Fruit fly (Drosophila melanogaster): ENCODE measurements around the gene CG11378.
A peak's percentile ranks its signal among the peaks of the same experiment; 100 is the strongest.

The CG11378 gene

DNA sequence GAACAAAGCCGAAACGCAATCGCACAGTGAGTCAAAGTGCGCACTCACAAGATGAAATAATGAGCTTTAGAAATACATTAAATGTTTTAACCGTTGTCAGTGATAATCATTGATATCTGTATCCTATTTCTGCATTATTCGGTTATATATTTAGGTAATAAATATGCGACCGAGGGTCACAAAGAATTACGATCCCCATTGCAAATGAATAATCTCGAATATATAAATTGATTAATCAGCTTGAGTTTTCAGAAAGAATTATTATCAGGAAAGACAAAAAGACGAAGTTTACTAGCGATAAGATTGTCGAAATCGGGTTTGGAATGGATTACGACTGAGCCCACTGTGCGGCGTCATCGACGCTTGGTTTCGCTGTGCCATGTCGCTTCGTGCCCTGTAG is 390 bp downstream of the CG11378 start:
- TF ChIP-seq D1 (tag; optimal IDR thresholded peaks at IDR 0.05): no peak
- TF ChIP-seq CG13204 (GFP tag; optimal IDR thresholded peaks at IDR 0.05): no peak
- no peak for TF ChIP-seq gl (tag; optimal IDR thresholded peaks at IDR 0.05)
- no peak for TF ChIP-seq CG34367 (tag; optimal IDR thresholded peaks at IDR 0.05)
- peak; percentile 36 for TF ChIP-seq CG8301 (tag; optimal IDR thresholded peaks at IDR 0.05)
- no peak for TF ChIP-seq CG4496 (GFP tag; IDR thresholded peaks at IDR 0.05)
- TF ChIP-seq CG32121 (GFP tag; IDR thresholded peaks at IDR 0.05): no peak
- peak; percentile 13 for TF ChIP-seq Pif1B (GFP tag; optimal IDR thresholded peaks at IDR 0.05)
- no peak for TF ChIP-seq Ets98B (GFP tag; IDR thresholded peaks at IDR 0.05)
- peak; percentile 57 for TF ChIP-seq CG14655 (GFP tag; optimal IDR thresholded peaks at IDR 0.05)
- peak; percentile 33 for TF ChIP-seq CG15710 (tag; optimal IDR thresholded peaks at IDR 0.05)
- TF ChIP-seq Snoo (tag; optimal IDR thresholded peaks at IDR 0.05): peak; percentile 54
- TF ChIP-seq CG10348 (GFP tag; IDR thresholded peaks at IDR 0.05): no peak
- peak; percentile 32 for TF ChIP-seq CG9948 (tag; optimal IDR thresholded peaks at IDR 0.05)
- peak; percentile 69 for TF ChIP-seq CG8159 (tag; optimal IDR thresholded peaks at IDR 0.05)
- TF ChIP-seq CG12605 (GFP tag; IDR thresholded peaks at IDR 0.05): no peak
- TF ChIP-seq rn (GFP tag; IDR thresholded peaks at IDR 0.05): no peak
- peak; percentile 17 for TF ChIP-seq CG17806 (tag; optimal IDR thresholded peaks at IDR 0.05)
- TF ChIP-seq fd96Ca (GFP tag; IDR thresholded peaks at IDR 0.05): no peak
- TF ChIP-seq EcR (GFP tag; optimal IDR thresholded peaks at IDR 0.05): no peak
- TF ChIP-seq Pif1A (GFP tag; optimal IDR thresholded peaks at IDR 0.05): peak; percentile 61

DNA sequence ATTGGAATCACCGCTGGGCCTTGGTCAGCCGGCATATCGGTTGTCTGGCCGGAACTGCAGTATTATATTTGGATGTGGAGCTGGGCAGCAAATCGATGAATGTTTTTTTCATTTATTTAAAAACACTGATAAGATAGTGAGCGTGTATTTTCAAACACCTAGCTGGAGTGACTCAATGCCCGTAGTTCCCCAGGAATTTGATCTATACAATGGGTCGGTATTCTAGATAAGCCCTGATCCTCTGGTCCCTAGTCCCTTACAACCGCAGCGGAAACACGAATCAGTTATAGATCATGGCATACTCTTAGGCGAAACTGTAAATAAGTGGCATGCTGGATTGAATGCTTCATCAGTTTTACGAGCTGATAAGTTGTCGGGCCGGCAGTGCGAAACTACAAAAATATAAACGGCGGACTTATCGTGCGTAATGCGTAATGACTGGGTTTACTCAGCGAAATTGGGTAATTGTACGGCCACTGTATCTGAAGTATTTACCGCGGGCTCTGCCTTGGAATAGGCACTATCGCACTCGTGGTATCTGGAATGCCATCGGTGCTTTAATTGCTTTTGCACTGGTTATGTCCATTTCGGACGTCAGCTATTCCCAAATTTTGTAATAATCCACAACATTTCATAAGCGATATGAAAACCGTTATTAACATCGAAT is 2.3 kb downstream of the CG11378 start:
- no peak for TF ChIP-seq Pif1A (GFP tag; optimal IDR thresholded peaks at IDR 0.05)
- TF ChIP-seq CG8301 (tag; optimal IDR thresholded peaks at IDR 0.05): no peak
- TF ChIP-seq gl (tag; optimal IDR thresholded peaks at IDR 0.05): no peak
- TF ChIP-seq CG8159 (tag; optimal IDR thresholded peaks at IDR 0.05): no peak
- TF ChIP-seq Ets98B (GFP tag; IDR thresholded peaks at IDR 0.05): no peak
- TF ChIP-seq CG32121 (GFP tag; IDR thresholded peaks at IDR 0.05): no peak
- no peak for TF ChIP-seq CG4496 (GFP tag; IDR thresholded peaks at IDR 0.05)
- TF ChIP-seq CG9948 (tag; optimal IDR thresholded peaks at IDR 0.05): no peak
- TF ChIP-seq CG13204 (GFP tag; optimal IDR thresholded peaks at IDR 0.05): no peak
- no peak for TF ChIP-seq CG17806 (tag; optimal IDR thresholded peaks at IDR 0.05)
- TF ChIP-seq CG15710 (tag; optimal IDR thresholded peaks at IDR 0.05): no peak
- no peak for TF ChIP-seq CG12605 (GFP tag; IDR thresholded peaks at IDR 0.05)
- no peak for TF ChIP-seq CG14655 (GFP tag; optimal IDR thresholded peaks at IDR 0.05)
- TF ChIP-seq CG10348 (GFP tag; IDR thresholded peaks at IDR 0.05): no peak
- no peak for TF ChIP-seq fd96Ca (GFP tag; IDR thresholded peaks at IDR 0.05)
- no peak for TF ChIP-seq Snoo (tag; optimal IDR thresholded peaks at IDR 0.05)
- TF ChIP-seq D1 (tag; optimal IDR thresholded peaks at IDR 0.05): no peak
- no peak for TF ChIP-seq EcR (GFP tag; optimal IDR thresholded peaks at IDR 0.05)
- no peak for TF ChIP-seq rn (GFP tag; IDR thresholded peaks at IDR 0.05)
- TF ChIP-seq Pif1B (GFP tag; optimal IDR thresholded peaks at IDR 0.05): no peak

DNA sequence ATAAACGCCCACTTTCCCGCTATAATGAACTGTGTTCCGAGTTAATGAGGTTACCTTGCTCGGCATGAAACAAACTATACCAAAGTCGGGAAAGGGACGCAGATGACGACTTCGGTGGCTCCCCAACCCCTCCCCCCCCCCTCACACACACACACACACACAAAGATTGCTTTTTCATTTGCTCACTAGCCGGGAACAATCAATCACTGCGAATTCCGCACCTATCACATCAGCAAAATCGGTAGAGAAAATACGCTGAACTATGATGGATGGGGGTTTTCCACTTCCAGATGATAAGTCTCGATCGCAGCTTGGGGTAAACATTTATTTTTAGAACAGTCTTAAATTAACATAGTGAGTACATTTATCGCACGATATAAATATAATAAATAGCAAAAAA is 2.9 kb downstream of the CG11378 start:
- TF ChIP-seq CG13204 (GFP tag; optimal IDR thresholded peaks at IDR 0.05) (no peak), Snoo (tag; optimal IDR thresholded peaks at IDR 0.05) (no peak), Pif1A (GFP tag; optimal IDR thresholded peaks at IDR 0.05) (no peak), D1 (tag; optimal IDR thresholded peaks at IDR 0.05) (no peak), Pif1B (GFP tag; optimal IDR thresholded peaks at IDR 0.05) (no peak), CG32121 (GFP tag; IDR thresholded peaks at IDR 0.05) (no peak), CG15710 (tag; optimal IDR thresholded peaks at IDR 0.05) (no peak), CG17806 (tag; optimal IDR thresholded peaks at IDR 0.05) (no peak), CG4496 (GFP tag; IDR thresholded peaks at IDR 0.05) (no peak), CG10348 (GFP tag; IDR thresholded peaks at IDR 0.05) (no peak), CG34367 (tag; optimal IDR thresholded peaks at IDR 0.05) (no peak)

DNA sequence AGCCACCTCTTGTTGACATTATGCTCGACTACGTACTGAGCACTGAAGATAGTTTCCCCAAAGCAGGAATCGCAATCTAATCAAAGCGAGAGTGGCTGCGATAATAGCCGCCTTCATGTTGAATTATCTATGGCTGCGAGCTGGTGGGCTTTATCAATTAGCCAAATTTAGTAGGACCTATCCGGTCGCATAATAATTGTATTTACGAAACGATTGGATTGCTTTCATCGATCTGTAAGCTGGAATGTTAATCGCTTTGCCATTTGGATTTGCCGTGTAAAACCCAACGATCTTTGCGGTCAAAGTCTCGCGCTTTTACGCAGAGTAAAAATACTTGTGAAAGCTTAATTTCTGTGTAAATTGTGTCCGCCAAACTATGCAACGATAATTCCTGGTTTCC is 5.4 kb downstream of the CG11378 start, which contains the start of gene CG11384:
TSS of gene CG11384 (minus strand) at position 43 of the 400 bp plus-strand sequence.
- TF ChIP-seq EcR (GFP tag; optimal IDR thresholded peaks at IDR 0.05) (no peak), gl (tag; optimal IDR thresholded peaks at IDR 0.05) (no peak), CG8159 (tag; optimal IDR thresholded peaks at IDR 0.05) (no peak), CG12605 (GFP tag; IDR thresholded peaks at IDR 0.05) (no peak), CG17806 (tag; optimal IDR thresholded peaks at IDR 0.05) (no peak), CG10348 (GFP tag; IDR thresholded peaks at IDR 0.05) (no peak), CG4496 (GFP tag; IDR thresholded peaks at IDR 0.05) (no peak)

DNA sequence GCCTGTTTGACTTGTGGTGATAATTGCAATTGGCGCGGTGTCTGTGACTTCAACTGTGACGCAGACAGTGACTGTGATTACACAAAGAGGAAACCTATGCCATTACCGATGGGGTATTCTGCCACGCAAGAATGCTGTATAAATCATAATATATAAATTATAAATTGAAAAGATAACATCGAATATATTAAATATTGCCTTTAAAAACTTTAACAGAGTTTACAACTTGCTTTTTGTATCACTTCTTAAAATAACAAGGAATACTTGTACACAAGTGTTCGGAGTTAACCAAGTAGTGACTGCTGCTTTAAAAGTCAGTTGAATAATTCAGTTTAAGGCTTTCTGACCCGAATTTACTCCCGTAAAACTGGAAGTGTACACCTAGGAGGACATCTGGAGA is 9.2 kb downstream of the CG11378 start, which contains the start of gene CG11379:
TSS of gene CG11379 (plus strand) at position 301 of the 400 bp plus-strand sequence.
- TF ChIP-seq Pif1B (GFP tag; optimal IDR thresholded peaks at IDR 0.05): no peak

DNA sequence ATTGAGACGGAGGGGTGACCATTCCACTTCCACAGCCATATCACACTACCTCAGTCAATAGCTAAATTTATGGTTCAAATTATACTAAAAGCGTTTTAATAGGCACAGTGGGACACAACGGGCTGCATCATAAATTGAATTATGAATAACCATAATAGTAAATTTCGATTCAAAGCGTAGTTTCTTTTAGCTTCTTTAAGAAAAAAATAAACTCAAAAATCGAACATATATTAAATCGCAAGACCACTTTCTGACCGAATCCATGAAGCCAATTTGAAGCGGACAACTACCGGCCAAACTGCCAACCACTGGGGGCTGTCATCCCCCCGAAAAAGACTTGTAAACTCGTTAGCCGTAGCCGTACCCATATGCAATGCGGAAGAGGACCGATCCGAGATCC is 10.2 kb downstream of the CG11378 start:
- peak; percentile 36; the same call in 1 of the 3 replicates for TF ChIP-seq CG4496 (GFP tag; IDR thresholded peaks at IDR 0.05)
- no peak for TF ChIP-seq fd96Ca (GFP tag; IDR thresholded peaks at IDR 0.05)
- TF ChIP-seq Ets98B (GFP tag; IDR thresholded peaks at IDR 0.05): peak; percentile 21; the same call in 1 of the 2 replicates
- no peak for TF ChIP-seq Pif1A (GFP tag; optimal IDR thresholded peaks at IDR 0.05)

DNA sequence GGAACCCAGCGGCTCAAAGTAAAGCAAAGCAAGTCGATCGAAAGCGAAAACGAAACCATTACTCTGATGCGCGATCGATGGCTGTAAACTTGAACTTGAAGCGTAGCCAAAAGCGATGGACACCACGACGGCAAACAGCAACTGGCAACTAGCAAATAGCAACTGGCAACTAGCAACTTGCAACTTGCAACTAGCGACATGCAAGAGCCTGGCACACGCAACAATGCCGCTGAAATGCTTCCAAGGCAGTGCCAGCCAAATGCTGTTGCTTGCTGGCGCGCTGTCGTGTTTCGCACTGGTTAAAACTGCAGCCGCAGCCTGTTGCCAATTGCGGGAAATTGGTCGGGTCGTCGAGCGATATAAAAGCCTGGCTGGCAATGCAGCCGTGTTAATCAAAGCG is 10.7 kb downstream of the CG11378 start, which contains the start of gene CG14627:
TSS of gene CG14627 (plus strand) at position 301 of the 400 bp plus-strand sequence.
- no peak for TF ChIP-seq D1 (tag; optimal IDR thresholded peaks at IDR 0.05)
